7 worm cellular contexts compared by ENCODE assay signal in genomic region chrX:1018586-1018985, ce11.
TF ChIP-seq lines count a peak whose summit lies in the region.

No protein-coding gene starts in this region.

TF ChIP-seq in whole organism, L1 larva, 84 proteins besides CTCF, POLR2A, EP300 and RAD21 (continues in another document):
- TF ChIP-seq lin-13 (GFP tag; optimal IDR thresholded peaks at IDR 0.05; lab: Kevin White, UChicago) (no peak), snu-23 (GFP tag; optimal IDR thresholded peaks at IDR 0.05; lab: Kevin White, UChicago) (peak; percentile 1), ama-1 (optimal IDR thresholded peaks at IDR 0.05; lab: Kevin White, UChicago) (no peak), mep-1 (tag; optimal IDR thresholded peaks at IDR 0.05; lab: Kevin White, UChicago) (peak; percentile 28), sup-37 (GFP tag; optimal IDR thresholded peaks at IDR 0.05; lab: Kevin White, UChicago) (no peak), skn-1 (tag; optimal IDR thresholded peaks at IDR 0.05; lab: Kevin White, UChicago) (peak; percentile 31), mef-2 (tag; optimal IDR thresholded peaks at IDR 0.05; lab: Kevin White, UChicago) (no peak), elt-2 (tag; optimal IDR thresholded peaks at IDR 0.05; lab: Kevin White, UChicago) (no peak), lin-14 (GFP tag; optimal IDR thresholded peaks at IDR 0.05; lab: Kevin White, UChicago) (peak; percentile 85), mab-9 (GFP tag; IDR thresholded peaks at IDR 0.05; lab: Robert Waterston, UW) (0 out of 2 replicates have a peak, but pooled peaks have one; percentile 42), nhr-11 (tag; optimal IDR thresholded peaks at IDR 0.05; lab: Kevin White, UChicago) (no peak), nhr-47 (tag; optimal IDR thresholded peaks at IDR 0.05; lab: Kevin White, UChicago) (peak; percentile 46), hlh-17 (GFP tag; optimal IDR thresholded peaks at IDR 0.05; lab: Kevin White, UChicago; ENCODE audit: borderline replicate concordance) (no peak)

TF ChIP-seq in whole organism, L2 larva, 48 proteins besides CTCF, POLR2A, EP300 and RAD21:
- TF ChIP-seq crh-2 (tag; optimal IDR thresholded peaks at IDR 0.05; lab: Kevin White, UChicago), result peak; percentile 16
- peak; percentile 1 to 53 for TF ChIP-seq lsy-2 (tag; optimal IDR thresholded peaks at IDR 0.05; lab: Kevin White, UChicago)
- TF ChIP-seq snpc-4 (tag; optimal IDR thresholded peaks at IDR 0.05; lab: Kevin White, UChicago), result no peak
- peak; percentile 25 for TF ChIP-seq C34F6.9 (tag; optimal IDR thresholded peaks at IDR 0.05; lab: Kevin White, UChicago)
- peak; percentile 19 for TF ChIP-seq nhr-129 (tag; optimal IDR thresholded peaks at IDR 0.05; lab: Kevin White, UChicago)
- no peak for TF ChIP-seq ZK546.5 (tag; optimal IDR thresholded peaks at IDR 0.05; lab: Kevin White, UChicago)
- peak; percentile 26 for TF ChIP-seq mab-5 (tag; optimal IDR thresholded peaks at IDR 0.05; lab: Kevin White, UChicago)
TF ChIP-seq in whole organism, L2 larva: peak in this region for 5.

TF ChIP-seq in whole organism, L3 larva, 47 proteins besides CTCF, POLR2A, EP300 and RAD21:
- TF ChIP-seq egl-27 (tag; optimal IDR thresholded peaks at IDR 0.05; lab: Kevin White, UChicago) (no peak), fkh-10 (GFP tag; optimal IDR thresholded peaks at IDR 0.05; lab: Kevin White, UChicago) (peak; percentile 5), zag-1 (tag; optimal IDR thresholded peaks at IDR 0.05; lab: Kevin White, UChicago) (peak; percentile 27), ceh-82 (tag; optimal IDR thresholded peaks at IDR 0.05; lab: Kevin White, UChicago) (no peak), nfya-1 (tag; optimal IDR thresholded peaks at IDR 0.05; lab: Kevin White, UChicago; ENCODE audit: insufficient read depth) (peak; percentile 42), hmg-11 (tag; optimal IDR thresholded peaks at IDR 0.05; lab: Kevin White, UChicago) (peak; percentile 50), mml-1 (tag; optimal IDR thresholded peaks at IDR 0.05; lab: Kevin White, UChicago) (no peak), snpc-4 (tag; optimal IDR thresholded peaks at IDR 0.05; lab: Kevin White, UChicago) (no peak)

TF ChIP-seq in whole organism, L4 larva, 104 proteins besides CTCF, POLR2A, EP300 and RAD21 (continues in another document):
- no peak for TF ChIP-seq ceh-20 (GFP tag; IDR thresholded peaks at IDR 0.05; lab: Robert Waterston, UW)
- no peak for TF ChIP-seq attf-4 (tag; optimal IDR thresholded peaks at IDR 0.05; lab: Kevin White, UChicago)
- no peak for TF ChIP-seq spr-3 (GFP tag; optimal IDR thresholded peaks at IDR 0.05; lab: Kevin White, UChicago)
- no peak for TF ChIP-seq ceh-32 (tag; optimal IDR thresholded peaks at IDR 0.05; lab: Kevin White, UChicago; ENCODE audit: poor library complexity)
- peak; percentile 19 for TF ChIP-seq hlh-30 (tag; optimal IDR thresholded peaks at IDR 0.05; lab: Kevin White, UChicago; ENCODE audit: insufficient read depth)
- TF ChIP-seq nhr-6 (tag; optimal IDR thresholded peaks at IDR 0.05; lab: Kevin White, UChicago), result no peak
- no peak for TF ChIP-seq tra-1 (GFP tag; IDR thresholded peaks at IDR 0.05; lab: Robert Waterston, UW)
- peak; percentile 2 for TF ChIP-seq hlh-11 (tag; optimal IDR thresholded peaks at IDR 0.05; lab: Kevin White, UChicago)
- no peak for TF ChIP-seq gei-8 (GFP tag; optimal IDR thresholded peaks at IDR 0.05; lab: Kevin White, UChicago)
- no peak for TF ChIP-seq sdz-12 (GFP tag; optimal IDR thresholded peaks at IDR 0.05; lab: Kevin White, UChicago)
- TF ChIP-seq aha-1 (tag; lab: Kevin White, UChicago), result peak; percentile 75
- no peak for TF ChIP-seq nhr-76 (tag; optimal IDR thresholded peaks at IDR 0.05; lab: Kevin White, UChicago)
- TF ChIP-seq pqm-1 (tag; optimal IDR thresholded peaks at IDR 0.05; lab: Kevin White, UChicago), result no peak
- no peak for TF ChIP-seq fkh-10 (GFP tag; optimal IDR thresholded peaks at IDR 0.05; lab: Kevin White, UChicago)
- no peak for TF ChIP-seq nhr-111 (GFP tag; optimal IDR thresholded peaks at IDR 0.05; lab: Kevin White, UChicago)
- TF ChIP-seq F10B5.3 (tag; optimal IDR thresholded peaks at IDR 0.05; lab: Kevin White, UChicago), result no peak
- TF ChIP-seq D1046.2 (GFP tag; IDR thresholded peaks at IDR 0.05; lab: Robert Waterston, UW), result no peak

TF ChIP-seq in whole organism, late embryonic, 69 proteins besides CTCF, POLR2A, EP300 and RAD21 (continues in another document):
- TF ChIP-seq ceh-31 (tag; optimal IDR thresholded peaks at IDR 0.05; lab: Kevin White, UChicago), result peak; percentile 75
- no peak for TF ChIP-seq madf-2 (tag; optimal IDR thresholded peaks at IDR 0.05; lab: Kevin White, UChicago)
- no peak for TF ChIP-seq ceh-30 (tag; optimal IDR thresholded peaks at IDR 0.05; lab: Kevin White, UChicago)
- no peak for TF ChIP-seq ttx-3 (tag; optimal IDR thresholded peaks at IDR 0.05; lab: Kevin White, UChicago)
- TF ChIP-seq unc-86 (tag; optimal IDR thresholded peaks at IDR 0.05; lab: Kevin White, UChicago), result no peak
- TF ChIP-seq npax-4 (tag; optimal IDR thresholded peaks at IDR 0.05; lab: Kevin White, UChicago), result no peak
- no peak for TF ChIP-seq unc-55 (GFP tag; optimal IDR thresholded peaks at IDR 0.05; lab: Kevin White, UChicago)
- TF ChIP-seq mec-3 (tag; optimal IDR thresholded peaks at IDR 0.05; lab: Kevin White, UChicago; ENCODE audit: borderline replicate concordance), result no peak
- peak; percentile 9 for TF ChIP-seq nfya-1 (tag; optimal IDR thresholded peaks at IDR 0.05; lab: Kevin White, UChicago)
- TF ChIP-seq ceh-45 (GFP tag; IDR thresholded peaks at IDR 0.05; lab: Robert Waterston, UW), result no peak
- peak; percentile 13 for TF ChIP-seq pag-3 (tag; optimal IDR thresholded peaks at IDR 0.05; lab: Kevin White, UChicago; ENCODE audit: borderline replicate concordance)
- TF ChIP-seq ceh-24 (tag; optimal IDR thresholded peaks at IDR 0.05; lab: Kevin White, UChicago), result no peak
- TF ChIP-seq zip-5 (tag; optimal IDR thresholded peaks at IDR 0.05; lab: Kevin White, UChicago), result no peak
- no peak for TF ChIP-seq dmd-4 (tag; optimal IDR thresholded peaks at IDR 0.05; lab: Kevin White, UChicago; ENCODE audit: borderline replicate concordance)
- peak; percentile 20 for TF ChIP-seq sdc-2 (tag; optimal IDR thresholded peaks at IDR 0.05; lab: Kevin White, UChicago)
- TF ChIP-seq sox-4 (tag; optimal IDR thresholded peaks at IDR 0.05; lab: Kevin White, UChicago), result no peak
- peak; percentile 28 for TF ChIP-seq ceh-19 (GFP tag; optimal IDR thresholded peaks at IDR 0.05; lab: Kevin White, UChicago)

TF ChIP-seq in whole organism, mixed stage, embryonic, 35 proteins besides CTCF, POLR2A, EP300 and RAD21:
- TF ChIP-seq ces-1 (GFP tag; optimal IDR thresholded peaks at IDR 0.05; lab: Kevin White, UChicago) (peak; percentile 99), hlh-1 (tag; optimal IDR thresholded peaks at IDR 0.05; lab: Kevin White, UChicago) (no peak), M03D4.4 (tag; optimal IDR thresholded peaks at IDR 0.05; lab: Kevin White, UChicago) (peak; percentile 12), nhr-237 (tag; optimal IDR thresholded peaks at IDR 0.05; lab: Kevin White, UChicago) (peak; percentile 2), mls-2 (tag; optimal IDR thresholded peaks at IDR 0.05; lab: Kevin White, UChicago) (peak; percentile 40)
TF ChIP-seq in whole organism, mixed stage, embryonic: peak in this region for 4.

TF ChIP-seq in whole organism, young adult, 124 proteins besides CTCF, POLR2A, EP300 and RAD21:
- TF ChIP-seq T07F8.4 (tag; optimal IDR thresholded peaks at IDR 0.05; lab: Kevin White, UChicago), result no peak
- TF ChIP-seq bed-1 (GFP tag; IDR thresholded peaks at IDR 0.05; lab: Robert Waterston, UW), result no peak
- no peak for TF ChIP-seq tlf-1 (GFP tag; optimal IDR thresholded peaks at IDR 0.05; lab: Kevin White, UChicago)
- TF ChIP-seq zim-3 (tag; optimal IDR thresholded peaks at IDR 0.05; lab: Kevin White, UChicago), result no peak
- no peak for TF ChIP-seq ztf-26 (tag; optimal IDR thresholded peaks at IDR 0.05; lab: Kevin White, UChicago)
- TF ChIP-seq zfh-2 (GFP tag; conservative IDR thresholded peaks at IDR 0.05; lab: Robert Waterston, UW), result peak; percentile 58
- 0 out of 2 replicates have a peak, but pooled peaks have one; percentile 35 for TF ChIP-seq dox-1 (GFP tag; IDR thresholded peaks at IDR 0.05; lab: Robert Waterston, UW)
- no peak for TF ChIP-seq Y67H2A.10 (GFP tag; conservative IDR thresholded peaks at IDR 0.05; lab: Robert Waterston, UW)
- TF ChIP-seq chd-7 (tag; optimal IDR thresholded peaks at IDR 0.05; lab: Kevin White, UChicago), result peak; percentile 9
